Fruit fly (Drosophila melanogaster) whole organism, embryonic: ENCODE results near the gene mRpS11.

Experiments
- Adf1 ChIP-seq: fragments of 200-800 bp; sonication (Bioruptor generic); IDR thresholded peaks from 2 replicates; pipeline ENCODE4 v1.3.6; 2022; ENCODE audit warnings: missing biosample characterization, missing genetic modification characterization
- CG10267 ChIP-seq: fragments of 200-800 bp; sonication (Bioruptor generic); optimal IDR thresholded peaks from 2 replicates; lab custom pipeline; 2018; ENCODE audit warnings: missing biosample characterization, mild to moderate bottlenecking, missing genetic modification characterization, moderate library complexity
- CG10565 ChIP-seq: fragments of 200-800 bp; sonication (Bioruptor generic); optimal IDR thresholded peaks from 3 replicates; lab custom pipeline; 2016; ENCODE audit warnings: missing biosample characterization, mild to moderate bottlenecking, missing genetic modification characterization
- CG11085 ChIP-seq: fragments of 200-800 bp; sonication (Bioruptor generic); IDR thresholded peaks from 2 replicates; pipeline ENCODE4 v1.3.6; 2022; ENCODE audit warnings: missing biosample characterization, missing genetic modification characterization
- CG1233 ChIP-seq: fragments of 200-800 bp; sonication (Bioruptor generic); optimal IDR thresholded peaks from 4 replicates; lab custom pipeline; 2018; ENCODE audit warnings: missing biosample characterization, mild to moderate bottlenecking, missing genetic modification characterization
- CG13296 ChIP-seq: fragments of 200-800 bp; sonication (Bioruptor generic); optimal IDR thresholded peaks from 3 replicates; lab custom pipeline; 2018; ENCODE audit warnings: missing biosample characterization, mild to moderate bottlenecking, missing genetic modification characterization
- CG13624 ChIP-seq: fragments of 200-800 bp; sonication (Bioruptor generic); optimal IDR thresholded peaks from 2 replicates; lab custom pipeline; 2016; ENCODE audit warnings: missing biosample characterization, missing genetic modification characterization
- CG13894 ChIP-seq: fragments of 200-800 bp; sonication (Bioruptor generic); optimal IDR thresholded peaks from 3 replicates; lab custom pipeline; 2018; ENCODE audit warnings: missing biosample characterization, mild to moderate bottlenecking, missing genetic modification characterization, moderate library complexity
- CG14441 ChIP-seq: fragments of 200-800 bp; sonication (Bioruptor generic); IDR thresholded peaks from 2 replicates; pipeline ENCODE4 v1.3.6; 2022; ENCODE audit warnings: missing biosample characterization, missing genetic modification characterization
- CG15601 ChIP-seq: fragments of 200-800 bp; sonication (Bioruptor generic); optimal IDR thresholded peaks from 3 replicates; lab custom pipeline; 2019; ENCODE audit warnings: missing biosample characterization, mild to moderate bottlenecking, missing genetic modification characterization, moderate library complexity
- CG16813 ChIP-seq: fragments of 200-800 bp; sonication (Bioruptor generic); IDR thresholded peaks from 3 replicates; pipeline ENCODE4 v1.3.6; 2022; ENCODE audit warnings: missing biosample characterization, missing genetic modification characterization; ENCODE audit not compliant: partially characterized antibody
- CG17328 ChIP-seq: fragments of 200-800 bp; sonication (Bioruptor generic); IDR thresholded peaks from 2 replicates; pipeline ENCODE4 v1.3.6; 2022; ENCODE audit warnings: missing biosample characterization, missing genetic modification characterization
- CG17802 ChIP-seq: fragments of 200-800 bp; sonication (Bioruptor generic); optimal IDR thresholded peaks from 2 replicates; lab custom pipeline; 2018; ENCODE audit warnings: missing biosample characterization, mild to moderate bottlenecking, missing genetic modification characterization, moderate library complexity
- CG2116 ChIP-seq: fragments of 200-800 bp; sonication (Bioruptor generic); optimal IDR thresholded peaks from 3 replicates; lab custom pipeline; 2018; ENCODE audit warnings: missing biosample characterization, mild to moderate bottlenecking, missing genetic modification characterization
- CG3163 ChIP-seq: fragments of 200-800 bp; sonication (Bioruptor generic); optimal IDR thresholded peaks from 3 replicates; lab custom pipeline; 2016; ENCODE audit warnings: missing biosample characterization, missing genetic modification characterization
- CG32532 ChIP-seq: fragments of 200-800 bp; sonication (Bioruptor generic); IDR thresholded peaks from 2 replicates; pipeline ENCODE4 v1.3.6; 2022; ENCODE audit warnings: missing biosample characterization, missing genetic modification characterization
- CG3281 ChIP-seq: fragments of 200-800 bp; sonication (Bioruptor generic); optimal IDR thresholded peaks from 3 replicates; lab custom pipeline; 2017; ENCODE audit warnings: missing biosample characterization, mild to moderate bottlenecking, missing genetic modification characterization
- CG34224 ChIP-seq: fragments of 200-800 bp; sonication (Bioruptor generic); IDR thresholded peaks from 3 replicates; pipeline ENCODE4 v1.3.6; 2022; ENCODE audit warnings: missing biosample characterization, missing genetic modification characterization; ENCODE audit not compliant: partially characterized antibody
- CG4404 ChIP-seq: fragments of 200-800 bp; sonication (Bioruptor generic); IDR thresholded peaks from 2 replicates; pipeline ENCODE4 v1.3.6; 2022; ENCODE audit warnings: missing biosample characterization, missing genetic modification characterization
- CG4424 ChIP-seq: fragments of 200-800 bp; sonication (Bioruptor generic); optimal IDR thresholded peaks from 3 replicates; lab custom pipeline; 2016; ENCODE audit warnings: missing biosample characterization, missing genetic modification characterization
- CG6854 ChIP-seq: fragments of 200-800 bp; sonication (Bioruptor generic); optimal IDR thresholded peaks from 3 replicates; lab custom pipeline; 2017; ENCODE audit warnings: missing biosample characterization, mild to moderate bottlenecking, missing genetic modification characterization
- CG8388 ChIP-seq: fragments of 200-800 bp; sonication (Bioruptor generic); optimal IDR thresholded peaks from 2 replicates; lab custom pipeline; 2019; ENCODE audit warnings: missing biosample characterization, mild to moderate bottlenecking, missing genetic modification characterization, moderate library complexity
- CG9797 ChIP-seq: fragments of 200-800 bp; sonication (Bioruptor generic); optimal IDR thresholded peaks from 3 replicates; lab custom pipeline; 2018; ENCODE audit warnings: missing biosample characterization, mild to moderate bottlenecking, missing genetic modification characterization
- Deaf1 ChIP-seq: fragments of 200-800 bp; optimal IDR thresholded peaks from 3 replicates; lab custom pipeline; 2019; ENCODE audit warnings: missing biosample characterization, mild to moderate bottlenecking, missing genetic modification characterization, moderate library complexity
- Doc2 ChIP-seq: fragments of 200-800 bp; sonication (Bioruptor generic); IDR thresholded peaks from 2 replicates; pipeline ENCODE4 v1.3.6; 2022; ENCODE audit warnings: missing biosample characterization, missing genetic modification characterization
- Doc3 ChIP-seq: fragments of 200-800 bp; sonication (Bioruptor generic); IDR thresholded peaks from 3 replicates; pipeline ENCODE4 v1.3.6; 2022; ENCODE audit warnings: missing biosample characterization, missing genetic modification characterization; ENCODE audit not compliant: partially characterized antibody
- Dref ChIP-seq: fragments of 200-800 bp; sonication (Bioruptor generic); IDR thresholded peaks from 2 replicates; pipeline ENCODE4 v1.3.6; 2022; ENCODE audit warnings: missing biosample characterization, missing genetic modification characterization
- Med ChIP-seq: fragments of 200-800 bp; sonication (Bioruptor generic); peaks from one replicate; lab custom pipeline; 2016; ENCODE audit warnings: missing biosample characterization, missing genetic modification characterization, mild to moderate bottlenecking, inconsistent platforms, moderate library complexity
- Rx ChIP-seq: fragments of 200-800 bp; sonication (Bioruptor generic); IDR thresholded peaks from 2 replicates; pipeline ENCODE4 v1.3.6; 2022; ENCODE audit warnings: missing biosample characterization, missing genetic modification characterization
- Sox102F ChIP-seq: fragments of 200-800 bp; sonication (Bioruptor generic); optimal IDR thresholded peaks from 2 replicates; lab custom pipeline; 2018; ENCODE audit warnings: missing biosample characterization, mild to moderate bottlenecking, missing genetic modification characterization, moderate library complexity
- Spps ChIP-seq: fragments of 200-800 bp; sonication (Bioruptor generic); optimal IDR thresholded peaks from 2 replicates; lab custom pipeline; 2018; ENCODE audit warnings: missing biosample characterization, mild to moderate bottlenecking, missing genetic modification characterization
- Sry-β ChIP-seq: fragments of 200-800 bp; sonication (Bioruptor generic); optimal IDR thresholded peaks from 2 replicates; lab custom pipeline; 2018; ENCODE audit warnings: missing biosample characterization, mild to moderate bottlenecking, missing genetic modification characterization, moderate library complexity
- TFAM ChIP-seq: fragments of 200-800 bp; sonication (Bioruptor generic); optimal IDR thresholded peaks from 2 replicates; lab custom pipeline; 2017; ENCODE audit warnings: missing biosample characterization, missing genetic modification characterization, inconsistent platforms
- Vsx1 ChIP-seq: fragments of 200-800 bp; sonication (Bioruptor generic); optimal IDR thresholded peaks from 2 replicates; lab custom pipeline; 2017; ENCODE audit warnings: missing biosample characterization, mild to moderate bottlenecking, missing genetic modification characterization, missing genetic modification reagents
- ato ChIP-seq: fragments of 200-800 bp; sonication (Bioruptor generic); IDR thresholded peaks from 2 replicates; pipeline ENCODE4 v1.3.6; 2022; ENCODE audit warnings: missing biosample characterization, missing genetic modification characterization; ENCODE audit not compliant: partially characterized antibody
- corto ChIP-seq: fragments of 200-800 bp; sonication (Bioruptor generic); optimal IDR thresholded peaks from 2 replicates; lab custom pipeline; 2016; ENCODE audit warnings: missing biosample characterization, mild to moderate bottlenecking, missing genetic modification characterization, moderate library complexity
- dimm ChIP-seq: fragments of 200-800 bp; sonication (Bioruptor generic); IDR thresholded peaks from 2 replicates; pipeline ENCODE4 v1.3.6; 2022; ENCODE audit warnings: missing biosample characterization, missing genetic modification characterization
- nerfin-1 ChIP-seq: fragments of 200-800 bp; sonication (Bioruptor generic); optimal IDR thresholded peaks from 3 replicates; lab custom pipeline; 2019; ENCODE audit warnings: missing biosample characterization, mild to moderate bottlenecking, missing genetic modification characterization, moderate library complexity
- nom ChIP-seq: fragments of 200-800 bp; sonication (Bioruptor generic); optimal IDR thresholded peaks from 2 replicates; lab custom pipeline; 2017; ENCODE audit warnings: missing biosample characterization, missing genetic modification characterization, mild to moderate bottlenecking, moderate library complexity, missing genetic modification reagents
- oc ChIP-seq: fragments of 200-800 bp; sonication (Bioruptor generic); optimal IDR thresholded peaks from 2 replicates; lab custom pipeline; 2018; ENCODE audit warnings: missing biosample characterization, mild to moderate bottlenecking, missing genetic modification characterization, moderate library complexity
- pnt ChIP-seq: fragments of 200-800 bp; sonication (Bioruptor generic); optimal IDR thresholded peaks from 3 replicates; lab custom pipeline; 2016; ENCODE audit warnings: missing biosample characterization, missing genetic modification characterization
- repo ChIP-seq: fragments of 200-800 bp; sonication (Bioruptor generic); optimal IDR thresholded peaks from 2 replicates; lab custom pipeline; 2016; ENCODE audit warnings: missing biosample characterization, missing genetic modification characterization
- sqz ChIP-seq: fragments of 200-800 bp; sonication (Bioruptor generic); optimal IDR thresholded peaks from 3 replicates; lab custom pipeline; 2018; ENCODE audit warnings: missing biosample characterization, mild to moderate bottlenecking, missing genetic modification characterization
- tap ChIP-seq: fragments of 200-800 bp; optimal IDR thresholded peaks from 3 replicates; lab custom pipeline; 2019; ENCODE audit warnings: missing biosample characterization, mild to moderate bottlenecking, missing genetic modification characterization, moderate library complexity
- ttk ChIP-seq: fragments of 200-800 bp; sonication (Bioruptor generic); IDR thresholded peaks from 2 replicates; pipeline ENCODE4 v2.1.2; 2022; ENCODE audit warnings: missing biosample characterization, missing genetic modification characterization

The mRpS11 gene

dm6 chr3R:17062705-17063104, 9.8 kb upstream of the mRpS11 start (continued):
- TF ChIP-seq Spps (tag; lab: Kevin White, UChicago) (no peak), CG3281 (GFP tag; lab: Kevin White, UChicago) (no peak), ato (no peak), CG17328 (GFP tag; lab: Robert Waterston, UW) (no peak), Adf1 (GFP tag; lab: Robert Waterston, UW) (peak; percentile 29; the same call in 1 of the 2 replicates), CG6854 (GFP tag; lab: Kevin White, UChicago) (no peak), CG14441 (GFP tag; lab: Robert Waterston, UW) (no peak), CG4424 (GFP tag; lab: Kevin White, UChicago) (no peak), CG9797 (GFP tag; lab: Kevin White, UChicago) (no peak), Deaf1 (tag; lab: Kevin White, UChicago) (peak; percentile 31), CG10267 (tag; lab: Kevin White, UChicago) (no peak), CG13624 (GFP tag; lab: Kevin White, UChicago) (no peak), nerfin-1 (tag; lab: Kevin White, UChicago) (no peak), ttk (GFP tag; lab: Robert Waterston, UW) (no peak), sqz (GFP tag; lab: Kevin White, UChicago) (peak; percentile 67), pnt (GFP tag; lab: Kevin White, UChicago) (no peak), Vsx1 (GFP tag; lab: Kevin White, UChicago) (no peak), CG34224 (GFP tag; lab: Robert Waterston, UW) (0 out of 3 replicates have a peak, but pooled peaks have one; percentile 25), Rx (GFP tag; lab: Robert Waterston, UW) (no peak), Dref (no peak), CG13296 (GFP tag; lab: Kevin White, UChicago) (no peak), dimm (GFP tag; lab: Robert Waterston, UW) (no peak), tap (tag; lab: Kevin White, UChicago) (no peak), Doc3 (GFP tag; lab: Robert Waterston, UW) (no peak), CG4404 (GFP tag; lab: Robert Waterston, UW) (no peak), Sry-β (GFP tag; lab: Kevin White, UChicago) (no peak), CG3163 (GFP tag; lab: Kevin White, UChicago) (no peak), CG11085 (GFP tag; lab: Robert Waterston, UW) (no peak), Doc2 (GFP tag; lab: Robert Waterston, UW) (no peak), CG15601 (tag; lab: Kevin White, UChicago) (no peak), Med (no peak), CG32532 (GFP tag; lab: Robert Waterston, UW) (peak; percentile 36; the same call in 1 of the 2 replicates), CG16813 (GFP tag; lab: Robert Waterston, UW) (no peak), CG13894 (peak; percentile 39), CG10565 (GFP tag; lab: Kevin White, UChicago) (no peak), oc (tag; lab: Kevin White, UChicago) (no peak), TFAM (GFP tag; lab: Kevin White, UChicago) (no peak), CG17802 (tag; lab: Kevin White, UChicago) (no peak), CG2116 (no peak), CG8388 (GFP tag; lab: Kevin White, UChicago) (no peak), repo (no peak), Sox102F (no peak), nom (peak; percentile 28), CG1233 (GFP tag; lab: Kevin White, UChicago) (no peak), corto (no peak)
